Worm (Caenorhabditis elegans) whole organism, mixed stage, embryonic: ENCODE results near the gene srt-64.

Experiments used
- M03D4.4 ChIP-seq: sonication (generic microtip); optimal IDR thresholded peaks from 2 replicates; lab custom pipeline; 2017; ENCODE audit warnings: mild to moderate bottlenecking, missing genetic modification characterization, missing compliant biosample characterization
- elt-3 ChIP-seq: fragments of 150-350 bp; optimal IDR thresholded peaks from 2 replicates; lab custom pipeline; 2014; ENCODE audit warnings: missing biosample characterization, missing genetic modification characterization
- hlh-1 ChIP-seq: fragments of 150-350 bp; optimal IDR thresholded peaks from 2 replicates; lab custom pipeline; 2014; ENCODE audit warnings: missing biosample characterization, missing genetic modification reagents, missing genetic modification characterization
- lsy-2 ChIP-seq: fragments of 150-350 bp; optimal IDR thresholded peaks from 2 replicates; lab custom pipeline; 2014; ENCODE audit warnings: missing biosample characterization, missing genetic modification characterization
- nhr-12 ChIP-seq: fragments of 150-350 bp; optimal IDR thresholded peaks from 2 replicates; lab custom pipeline; 2014; ENCODE audit warnings: missing biosample characterization, missing genetic modification characterization
- nhr-28 ChIP-seq: fragments of 150-350 bp; optimal IDR thresholded peaks from 2 replicates; lab custom pipeline; 2014; ENCODE audit warnings: missing biosample characterization, missing genetic modification characterization
- snpc-4 ChIP-seq: fragments of 150-350 bp; optimal IDR thresholded peaks from 2 replicates; lab custom pipeline; 2014; ENCODE audit warnings: missing biosample characterization, missing genetic modification characterization
- unc-62 ChIP-seq: fragments of 150-350 bp; optimal IDR thresholded peaks from 2 replicates; lab custom pipeline; 2014; ENCODE audit warnings: missing biosample characterization, missing genetic modification reagents, missing genetic modification characterization

ce11 chrV:5143785-5144184 lies 25.7 kb downstream of the srt-64 start, which contains the start of gene srh-129:
- TF ChIP-seq lsy-2 (no peak), elt-3 (tag; lab: Kevin White, UChicago) (no peak), nhr-12 (tag; lab: Kevin White, UChicago) (no peak), snpc-4 (no peak), nhr-28 (no peak), hlh-1 (tag; lab: Kevin White, UChicago) (no peak), M03D4.4 (no peak), unc-62 (GFP tag; lab: Kevin White, UChicago) (no peak)
